Fruit fly (Drosophila melanogaster) whole organism, prepupa: Measurements from ENCODE around the gene Dph1.

Experiments
- CG15336 ChIP-seq: fragments of 200-800 bp; sonication (Bioruptor generic); IDR thresholded peaks from 2 replicates; pipeline ENCODE4 v1.3.6; 2022; ENCODE audit warnings: missing biosample characterization, missing genetic modification characterization
- CG4318 ChIP-seq: fragments of 200-800 bp; sonication (Bioruptor generic); optimal IDR thresholded peaks from 3 replicates; lab custom pipeline; 2017; ENCODE audit warnings: missing biosample characterization, mild to moderate bottlenecking, missing genetic modification characterization

dm6 chr3L:11645933-11646332 is 50.8 kb downstream of the Dph1 start, which contains the start of gene CG6071:
- no peak for TF ChIP-seq CG15336
- no peak for TF ChIP-seq CG4318 (GFP tag; lab: Kevin White, UChicago)
